Fruit fly (Drosophila melanogaster): Measurements from ENCODE around the gene ND-ASHI.

Gene ND-ASHI

DNA sequence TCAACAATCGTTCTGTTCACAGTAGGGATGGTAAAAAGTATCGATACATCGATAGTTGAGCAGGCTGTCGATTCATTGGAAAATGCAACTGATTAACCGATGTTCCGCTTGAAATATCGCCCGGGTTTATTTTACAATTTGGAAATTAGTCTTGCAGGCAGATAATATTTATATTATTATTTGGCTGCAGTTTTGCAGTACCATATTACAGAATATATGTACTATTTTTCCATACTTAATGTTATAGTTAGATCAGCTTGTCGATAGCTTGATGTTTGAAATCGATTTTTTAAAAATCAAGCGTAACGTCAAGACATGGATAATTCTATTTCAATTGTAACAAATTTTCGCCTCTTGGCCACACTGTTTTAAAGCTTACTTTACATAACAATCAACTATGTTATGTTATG is 16.1 kb upstream of the ND-ASHI start, which contains the start of gene CG14442 (continued):
- TF ChIP-seq CG10366 (GFP tag; IDR thresholded peaks at IDR 0.05) (no peak), Poxn (GFP tag; IDR thresholded peaks at IDR 0.05) (no peak), CG6813 (GFP tag; optimal IDR thresholded peaks at IDR 0.05) (no peak), cas (GFP tag; IDR thresholded peaks at IDR 0.05) (no peak)

DNA sequence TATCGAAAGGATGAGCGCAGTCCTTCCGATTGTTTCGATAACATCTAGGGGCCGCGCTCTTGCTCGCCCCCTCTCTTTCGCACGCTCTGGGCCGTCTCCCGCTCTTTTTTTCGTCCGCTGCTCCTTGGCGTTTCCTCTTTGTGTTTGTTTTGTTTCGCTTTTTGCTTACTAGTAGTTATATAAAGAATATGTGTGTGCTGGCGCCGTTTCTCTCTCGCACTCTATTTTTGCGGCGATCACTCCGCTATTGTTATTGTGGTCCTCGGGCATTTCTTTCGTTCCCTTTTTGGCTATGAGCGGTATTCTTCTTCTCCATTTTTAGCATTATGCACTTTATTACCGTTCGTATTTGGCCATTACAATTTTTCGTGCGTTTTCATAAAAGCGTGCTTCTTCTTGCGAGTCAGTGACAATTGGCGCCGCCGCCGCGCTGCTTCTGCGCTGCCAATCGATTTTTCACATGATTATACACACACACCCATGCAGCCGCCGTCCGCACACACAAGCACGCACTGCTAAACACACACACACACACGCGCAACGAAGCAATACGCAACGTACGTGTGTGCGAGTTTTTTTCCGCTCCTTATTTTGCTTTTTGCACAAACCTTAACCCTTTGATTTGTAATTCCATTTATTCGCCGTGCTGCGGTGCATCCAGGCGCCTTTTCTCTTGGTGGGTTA is 15.3 kb upstream of the ND-ASHI start:
- TF ChIP-seq CG15479 (GFP tag; optimal IDR thresholded peaks at IDR 0.05) = peak; percentile 63
- TF ChIP-seq YL-1 (GFP tag; optimal IDR thresholded peaks at IDR 0.05) = peak; percentile 80
- TF ChIP-seq CrebB (tag; optimal IDR thresholded peaks at IDR 0.05) = peak; percentile 42
- peak; percentile 58 for TF ChIP-seq CG10543 (GFP tag; optimal IDR thresholded peaks at IDR 0.05)
- TF ChIP-seq chinmo (GFP tag; IDR thresholded peaks at IDR 0.05; ENCODE audit: partially characterized antibody) = peak; percentile 43; the same call in 1 of the 4 replicates
- peak; percentile 5 for TF ChIP-seq exex (tag; optimal IDR thresholded peaks at IDR 0.05)
- peak; percentile 61 for TF ChIP-seq nom (GFP tag; optimal IDR thresholded peaks at IDR 0.05)
- TF ChIP-seq Elba2 (GFP tag; optimal IDR thresholded peaks at IDR 0.05) = peak; percentile 37
- peak; percentile 38 for TF ChIP-seq Med (GFP tag)
- TF ChIP-seq onecut (GFP tag; IDR thresholded peaks at IDR 0.05) = peak; percentile 100
- no peak for TF ChIP-seq gem (tag; optimal IDR thresholded peaks at IDR 0.05)
- peak; percentile 96 for TF ChIP-seq Adf1 (GFP tag; IDR thresholded peaks at IDR 0.05)
- TF ChIP-seq NFAT (GFP tag; IDR thresholded peaks at IDR 0.05) = peak; percentile 72; the same call in 1 of the 2 replicates
- no peak for TF ChIP-seq Spps (tag; optimal IDR thresholded peaks at IDR 0.05)
- no peak for TF ChIP-seq E2f1 (GFP tag; IDR thresholded peaks at IDR 0.05)
- TF ChIP-seq CG4328 (GFP tag; optimal IDR thresholded peaks at IDR 0.05) = peak; percentile 30
- TF ChIP-seq CG1832 (GFP tag; optimal IDR thresholded peaks at IDR 0.05) = peak; percentile 34
- TF ChIP-seq Ssrp (tag; optimal IDR thresholded peaks at IDR 0.05) = no peak
- peak; percentile 65 for TF ChIP-seq MESR4 (GFP tag; optimal IDR thresholded peaks at IDR 0.05)
- TF ChIP-seq insv (GFP tag; optimal IDR thresholded peaks at IDR 0.05) = peak in 1 of 2 experiments; percentile 4
- TF ChIP-seq CG7987 (GFP tag; optimal IDR thresholded peaks at IDR 0.05) = no peak
- peak; percentile 11 for TF ChIP-seq sug (tag; optimal IDR thresholded peaks at IDR 0.05)
- no peak for TF ChIP-seq CG4707 (GFP tag; optimal IDR thresholded peaks at IDR 0.05)
- peak; percentile 44 for TF ChIP-seq CG34376 (GFP tag; optimal IDR thresholded peaks at IDR 0.05)
- peak; percentile 24 for TF ChIP-seq HmgZ (tag; optimal IDR thresholded peaks at IDR 0.05)
- peak; percentile 98 for TF ChIP-seq cg (GFP tag; optimal IDR thresholded peaks at IDR 0.05)
- TF ChIP-seq bsh (GFP tag; optimal IDR thresholded peaks at IDR 0.05) = peak in 1 of 2 experiments; percentile 54
- peak; percentile 49; the same call in 1 of the 2 replicates for TF ChIP-seq MBD-R2 (GFP tag; IDR thresholded peaks at IDR 0.05)
- no peak for TF ChIP-seq CG18262 (tag; optimal IDR thresholded peaks at IDR 0.05)
- TF ChIP-seq dm (GFP tag; optimal IDR thresholded peaks at IDR 0.05) = peak; percentile 26
- peak; percentile 22 for TF ChIP-seq CG17186 (GFP tag; optimal IDR thresholded peaks at IDR 0.05)
- TF ChIP-seq Trl (optimal IDR thresholded peaks at IDR 0.05) = peak in 1 of 2 experiments; percentile 50
- no peak for TF ChIP-seq Trl (GFP tag; optimal IDR thresholded peaks at IDR 0.05)
- TF ChIP-seq CG13624 (GFP tag; optimal IDR thresholded peaks at IDR 0.05) = peak; percentile 5
- TF ChIP-seq CG17385 (GFP tag; optimal IDR thresholded peaks at IDR 0.05) = peak; percentile 95
- peak; percentile 51; the same call in 1 of the 3 replicates for TF ChIP-seq CG34422 (GFP tag; IDR thresholded peaks at IDR 0.05)
- TF ChIP-seq yki (optimal IDR thresholded peaks at IDR 0.05) = no peak
- TF ChIP-seq Kr (GFP tag; optimal IDR thresholded peaks at IDR 0.05) = peak; percentile 42
- TF ChIP-seq CG8478 (optimal IDR thresholded peaks at IDR 0.05) = peak; percentile 84
- no peak for TF ChIP-seq Dfd (GFP tag; optimal IDR thresholded peaks at IDR 0.05)
- TF ChIP-seq pita (GFP tag; optimal IDR thresholded peaks at IDR 0.05) = no peak
- no peak for TF ChIP-seq Vsx1 (GFP tag; optimal IDR thresholded peaks at IDR 0.05)
- peak in 1 of 2 experiments; percentile 92 for TF ChIP-seq Pdp1 (GFP tag; optimal IDR thresholded peaks at IDR 0.05)
- TF ChIP-seq Dref (GFP tag; IDR thresholded peaks at IDR 0.05) = peak; percentile 53

All from whole organism, embryonic.